Worm (Caenorhabditis elegans) whole organism, L4 larva: ENCODE measurements around the gene mrp-2.

Experiments used
- R02D3.7 ChIP-seq: fragments of 150-350 bp; sonication (generic microtip); optimal IDR thresholded peaks from 3 replicates; lab custom pipeline; 2014; ENCODE audit warnings: missing biosample characterization, missing genetic modification characterization
- Y75B8A.6 ChIP-seq: fragments of 200-800 bp; sonication (Bioruptor generic); IDR thresholded peaks from 2 replicates; pipeline ENCODE4 v1.3.6; 2022; ENCODE audit warnings: missing genetic modification reagents, missing genetic modification characterization, missing compliant biosample characterization
- ceh-20 ChIP-seq: fragments of 200-800 bp; sonication (Bioruptor generic); IDR thresholded peaks from 2 replicates; pipeline ENCODE4 v1.3.6; 2022; ENCODE audit warnings: missing genetic modification reagents, missing genetic modification characterization, missing compliant biosample characterization
- ceh-44 ChIP-seq: fragments of 200-800 bp; sonication (Bioruptor generic); IDR thresholded peaks from 2 replicates; pipeline ENCODE4 v1.3.6; 2022; ENCODE audit warnings: missing genetic modification reagents, missing genetic modification characterization, missing compliant biosample characterization
- ces-1 ChIP-seq: fragments of 150-350 bp; sonication (generic microtip); optimal IDR thresholded peaks from 4 replicates; lab custom pipeline; 2014; ENCODE audit warnings: missing biosample characterization, missing genetic modification reagents, missing genetic modification characterization
- daf-16 ChIP-seq, 3 experiments: sonication (generic microtip); optimal IDR thresholded peaks; 2 replicates each; lab custom pipeline; 2016 to 2017; ENCODE audit warnings: missing genetic modification characterization in 3 of 3, missing genetic modification reagents in 3 of 3, mild to moderate bottlenecking in 2 of 3, missing compliant biosample characterization in 2 of 3, missing biosample characterization in 1 of 3, moderate library complexity in 1 of 3
- daf-19 ChIP-seq: fragments of 200-800 bp; sonication (Bioruptor generic); conservative IDR thresholded peaks from 2 replicates; pipeline ENCODE4 v1.3.6; 2022; ENCODE audit warnings: missing genetic modification characterization, missing compliant biosample characterization
- dmd-6 ChIP-seq: fragments of 200-800 bp; sonication (Bioruptor generic); IDR thresholded peaks from 2 replicates; pipeline ENCODE4 v1.3.6; 2022; ENCODE audit warnings: missing genetic modification reagents, missing genetic modification characterization, missing compliant biosample characterization
- duxl-1 ChIP-seq: sonication (generic microtip); optimal IDR thresholded peaks from 2 replicates; lab custom pipeline; 2016; ENCODE audit warnings: mild to moderate bottlenecking, missing genetic modification characterization, moderate library complexity, missing compliant biosample characterization; ENCODE audit not compliant: poor library complexity
- dve-1 ChIP-seq: sonication (generic microtip); optimal IDR thresholded peaks from 2 replicates; lab custom pipeline; 2017; ENCODE audit warnings: antibody characterized with exemption, mild to moderate bottlenecking, missing genetic modification characterization, missing compliant biosample characterization; ENCODE audit not compliant: insufficient read depth
- egl-27 ChIP-seq: sonication (generic microtip); optimal IDR thresholded peaks from 3 replicates; lab custom pipeline; 2017; ENCODE audit warnings: missing biosample characterization, missing genetic modification reagents, missing genetic modification characterization
- egl-43 ChIP-seq: fragments of 200-800 bp; sonication (Bioruptor generic); IDR thresholded peaks from 2 replicates; pipeline ENCODE4 v1.3.6; 2022; ENCODE audit warnings: missing genetic modification reagents, missing genetic modification characterization, missing compliant biosample characterization
- fkh-10 ChIP-seq: fragments of 150-350 bp; optimal IDR thresholded peaks from 2 replicates; lab custom pipeline; 2014; ENCODE audit warnings: missing biosample characterization, missing genetic modification reagents, missing genetic modification characterization
- hif-1 ChIP-seq, 2 experiments: sonication (generic microtip); optimal IDR thresholded peaks; 2 replicates each; lab custom pipeline; 2016 to 2017; ENCODE audit warnings: missing compliant biosample characterization in 2 of 2, missing genetic modification characterization in 2 of 2, missing genetic modification reagents in 2 of 2, missing genotype in 2 of 2, mild to moderate bottlenecking in 1 of 2
- hlh-11 ChIP-seq: fragments of 200-800 bp; sonication (Bioruptor generic); optimal IDR thresholded peaks from 2 replicates; lab custom pipeline; 2018; ENCODE audit warnings: mild to moderate bottlenecking, missing genetic modification characterization, missing compliant biosample characterization
- hmg-1.1 ChIP-seq: fragments of 200-800 bp; sonication (Bioruptor generic); IDR thresholded peaks from 2 replicates; pipeline ENCODE4 v1.3.6; 2022; ENCODE audit warnings: missing genetic modification reagents, missing genetic modification characterization, missing compliant biosample characterization
- jun-1 ChIP-seq: fragments of 150-350 bp; optimal IDR thresholded peaks from 2 replicates; lab custom pipeline; 2014; ENCODE audit warnings: missing biosample characterization, missing genetic modification reagents, missing genetic modification characterization
- lim-7 ChIP-seq: fragments of 200-800 bp; sonication (Bioruptor generic); IDR thresholded peaks from 2 replicates; pipeline ENCODE4 v1.3.6; 2022; ENCODE audit warnings: missing genetic modification characterization, missing compliant biosample characterization
- lin-13 ChIP-seq: fragments of 150-350 bp; optimal IDR thresholded peaks from 2 replicates; lab custom pipeline; 2014; ENCODE audit warnings: missing biosample characterization, missing genetic modification reagents, missing genetic modification characterization
- lir-3 ChIP-seq: sonication (generic microtip); optimal IDR thresholded peaks from 2 replicates; lab custom pipeline; 2016; ENCODE audit warnings: mild to moderate bottlenecking, missing genetic modification characterization, missing compliant biosample characterization
- madf-9 ChIP-seq: fragments of 200-800 bp; sonication (Bioruptor generic); conservative IDR thresholded peaks from 2 replicates; pipeline ENCODE4 v1.3.6; 2022; ENCODE audit warnings: missing genetic modification reagents, missing genetic modification characterization, missing compliant biosample characterization
- mdl-1 ChIP-seq, 2 experiments: fragments of 150-350 bp in 1 of 2; sonication (generic microtip) in 1 of 2; optimal IDR thresholded peaks; 2 replicates each; lab custom pipeline; 2014 to 2017; ENCODE audit warnings: missing biosample characterization in 2 of 2, missing genetic modification characterization in 2 of 2
- mdt-29 ChIP-seq: fragments of 200-800 bp; sonication (Bioruptor generic); IDR thresholded peaks from 2 replicates; pipeline ENCODE4 v1.3.6; 2022; ENCODE audit warnings: missing genetic modification reagents, missing genetic modification characterization, missing compliant biosample characterization
- mes-2 ChIP-seq: sonication (generic microtip); optimal IDR thresholded peaks from 2 replicates; lab custom pipeline; 2016; ENCODE audit warnings: missing genotype, mild to moderate bottlenecking, missing genetic modification characterization, missing compliant biosample characterization; ENCODE audit not compliant: poor library complexity, severe bottlenecking
- mxl-3 ChIP-seq: fragments of 200-800 bp; sonication (Bioruptor generic); optimal IDR thresholded peaks from 2 replicates; lab custom pipeline; 2018; ENCODE audit warnings: mild to moderate bottlenecking, missing genetic modification characterization, missing compliant biosample characterization
- nhr-102 ChIP-seq: sonication (generic microtip); optimal IDR thresholded peaks from 2 replicates; lab custom pipeline; 2016; ENCODE audit warnings: mild to moderate bottlenecking, missing genetic modification characterization, moderate library complexity, missing compliant biosample characterization
- nhr-11 ChIP-seq: fragments of 150-350 bp; optimal IDR thresholded peaks from 2 replicates; lab custom pipeline; 2014; ENCODE audit warnings: missing biosample characterization, missing genetic modification characterization
- nhr-25 ChIP-seq: sonication (generic microtip); optimal IDR thresholded peaks from 2 replicates; lab custom pipeline; 2017; ENCODE audit warnings: missing genetic modification characterization, mild to moderate bottlenecking, missing compliant biosample characterization, antibody characterized with exemption, moderate library complexity, borderline replicate concordance; ENCODE audit not compliant: insufficient read depth
- nhr-28 ChIP-seq: fragments of 150-350 bp; optimal IDR thresholded peaks from 2 replicates; lab custom pipeline; 2014; ENCODE audit warnings: missing biosample characterization, missing genetic modification characterization
- nhr-42 ChIP-seq: fragments of 200-800 bp; sonication (Bioruptor generic); IDR thresholded peaks from 2 replicates; pipeline ENCODE4 v1.3.6; 2022; ENCODE audit warnings: missing genetic modification characterization, missing compliant biosample characterization
- nhr-77 ChIP-seq: fragments of 150-350 bp; optimal IDR thresholded peaks from 2 replicates; lab custom pipeline; 2014; ENCODE audit warnings: missing biosample characterization, missing genetic modification characterization
- php-3 ChIP-seq: fragments of 200-800 bp; sonication (Bioruptor generic); IDR thresholded peaks from 2 replicates; pipeline ENCODE4 v1.3.6; 2022; ENCODE audit warnings: missing genetic modification reagents, missing genetic modification characterization, missing compliant biosample characterization
- pqm-1 ChIP-seq: sonication (generic microtip); optimal IDR thresholded peaks from 2 replicates; lab custom pipeline; 2017; ENCODE audit warnings: missing biosample characterization, missing genetic modification characterization
- tra-1 ChIP-seq: fragments of 200-800 bp; sonication (Bioruptor generic); IDR thresholded peaks from 2 replicates; pipeline ENCODE4 v1.3.6; 2022; ENCODE audit warnings: missing genetic modification reagents, missing genetic modification characterization, missing compliant biosample characterization
- zip-11 ChIP-seq: fragments of 200-800 bp; sonication (Bioruptor generic); IDR thresholded peaks from 2 replicates; pipeline ENCODE4 v1.3.6; 2022; ENCODE audit warnings: missing genetic modification characterization, missing compliant biosample characterization
- ztf-11 ChIP-seq: fragments of 150-350 bp; optimal IDR thresholded peaks from 2 replicates; lab custom pipeline; 2014; ENCODE audit warnings: missing biosample characterization, missing genetic modification characterization
- ztf-7 ChIP-seq: fragments of 150-350 bp; optimal IDR thresholded peaks from 2 replicates; lab custom pipeline; 2014; ENCODE audit warnings: missing biosample characterization, missing genetic modification characterization

Gene mrp-2

DNA sequence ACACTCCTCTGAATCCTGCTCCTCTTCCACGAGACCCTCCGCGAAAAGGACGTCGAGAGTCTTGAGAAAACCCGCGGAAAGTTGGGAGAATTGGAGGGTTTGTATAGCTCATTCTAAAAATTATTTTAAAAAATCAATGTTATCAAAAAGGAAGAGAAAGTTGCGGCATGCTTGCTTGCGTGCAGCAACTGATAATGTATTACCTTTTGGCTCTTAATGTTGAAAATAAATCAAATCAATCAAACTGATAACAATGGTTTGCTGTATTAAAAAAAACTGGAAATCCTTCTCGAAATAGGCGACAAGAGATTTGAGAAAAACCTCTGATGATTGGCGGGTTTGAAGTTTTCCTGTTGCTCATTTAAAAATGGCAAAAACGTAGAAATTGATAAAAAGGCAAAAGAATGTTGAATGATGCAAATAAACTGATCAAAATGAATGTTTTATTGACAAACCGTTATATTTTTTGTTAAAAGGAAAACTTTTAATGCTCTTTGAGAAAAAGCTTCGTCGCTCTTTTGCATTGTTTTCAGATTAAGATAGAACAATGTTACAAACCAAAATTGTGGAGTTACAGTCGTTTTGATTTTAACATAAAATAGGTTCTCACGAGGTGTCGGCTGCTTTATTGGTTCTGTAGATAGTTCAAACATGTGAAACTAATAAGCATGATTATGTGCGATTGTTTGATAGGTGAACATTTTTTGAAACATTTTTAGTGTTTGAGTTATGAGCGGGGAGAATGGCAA, 17.3 kb downstream of the mrp-2 start (continued):
- peak; percentile 66; the same call in 1 of the 2 replicates for TF ChIP-seq php-3 (GFP tag; lab: Robert Waterston, UW)
- no peak for TF ChIP-seq ceh-20 (GFP tag; lab: Robert Waterston, UW)
- no peak for TF ChIP-seq madf-9 (GFP tag; lab: Robert Waterston, UW)
- no peak for TF ChIP-seq R02D3.7 (tag; lab: Kevin White, UChicago)
- no peak for TF ChIP-seq zip-11 (GFP tag; lab: Robert Waterston, UW)
- TF ChIP-seq Y75B8A.6 = no peak
- no peak for TF ChIP-seq duxl-1 (tag; lab: Kevin White, UChicago)
- no peak for TF ChIP-seq lir-3 (tag; lab: Kevin White, UChicago)
- TF ChIP-seq, all 104 proteins: peak for 7

DNA sequence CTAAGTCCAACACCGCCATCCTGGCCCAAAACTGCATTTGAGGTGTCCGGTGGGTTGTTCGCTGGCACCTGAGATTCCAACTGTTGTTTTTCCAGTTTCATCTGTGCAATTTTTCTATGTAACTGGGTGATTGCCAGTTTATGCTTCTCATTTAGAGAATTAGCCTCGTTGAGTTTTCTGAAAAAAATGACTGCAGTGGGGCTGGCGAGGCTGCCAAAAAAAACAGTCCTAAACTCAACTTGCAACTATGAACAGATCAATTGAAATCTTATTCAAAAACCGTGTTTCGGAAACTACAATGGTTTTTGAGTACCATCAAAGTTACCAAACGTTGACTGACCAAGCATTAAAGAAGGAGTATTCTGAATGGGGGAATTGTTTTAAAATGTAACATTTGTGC, 18.6 kb downstream of the mrp-2 start, which contains the start of gene F57C12.6:
TSS of gene F57C12.6 (minus strand) at position 101 of the 400 bp plus-strand sequence.
- TF ChIP-seq fkh-10 (no peak), pqm-1 (tag; lab: Kevin White, UChicago) (no peak), egl-43 (GFP tag; lab: Robert Waterston, UW) (no peak), ztf-7 (tag; lab: Kevin White, UChicago) (no peak), lin-13 (GFP tag; lab: Kevin White, UChicago) (no peak), nhr-42 (GFP tag; lab: Robert Waterston, UW) (no peak), mdl-1 (tag; optimal IDR thresholded peaks at IDR 0.05; lab: Kevin White, UChicago) (no peak), madf-9 (GFP tag; lab: Robert Waterston, UW) (no peak), nhr-102 (tag; lab: Kevin White, UChicago) (no peak), nhr-28 (tag; lab: Kevin White, UChicago) (no peak), lim-7 (GFP tag; lab: Robert Waterston, UW) (no peak), mdt-29 (GFP tag; lab: Robert Waterston, UW) (no peak), egl-27 (tag; lab: Kevin White, UChicago) (no peak), jun-1 (tag; lab: Kevin White, UChicago) (no peak), hif-1 (tag; optimal IDR thresholded peaks at IDR 0.05; lab: Kevin White, UChicago) (no peak), hmg-1.1 (no peak), daf-19 (GFP tag; lab: Robert Waterston, UW) (no peak), ceh-44 (GFP tag; lab: Robert Waterston, UW) (no peak)

DNA sequence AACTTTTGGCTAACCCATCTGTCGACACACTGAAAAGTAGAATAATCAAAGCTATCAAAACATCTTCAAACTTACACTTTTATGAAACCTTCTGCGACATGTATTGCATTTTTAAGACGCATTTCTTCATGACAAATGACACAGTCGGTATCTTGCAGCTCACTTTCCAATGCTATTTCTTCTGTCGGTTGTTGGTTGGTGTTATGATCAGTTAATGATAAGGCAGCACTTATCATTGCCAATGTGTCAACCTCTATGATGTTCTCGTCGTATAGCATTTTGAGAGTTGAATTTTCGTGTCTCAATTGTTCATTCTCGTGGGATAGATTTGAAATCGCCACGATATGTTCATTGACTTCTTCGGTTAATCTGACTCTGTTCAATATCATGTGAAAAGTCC, 19.1 kb downstream of the mrp-2 start:
- no peak for TF ChIP-seq nhr-11 (tag; lab: Kevin White, UChicago)
- no peak for TF ChIP-seq madf-9 (GFP tag; lab: Robert Waterston, UW)
- no peak for TF ChIP-seq ces-1 (GFP tag; lab: Kevin White, UChicago)
- no peak for TF ChIP-seq hif-1 (tag; optimal IDR thresholded peaks at IDR 0.05; lab: Kevin White, UChicago)
- TF ChIP-seq daf-16 (GFP tag; optimal IDR thresholded peaks at IDR 0.05; lab: Kevin White, UChicago) = no peak
- peak; percentile 66 for TF ChIP-seq daf-16 (tag; optimal IDR thresholded peaks at IDR 0.05; lab: Kevin White, UChicago)
- peak; percentile 28 for TF ChIP-seq mxl-3 (GFP tag; lab: Kevin White, UChicago)
- TF ChIP-seq nhr-28 (tag; lab: Kevin White, UChicago) = peak; percentile 80
- no peak for TF ChIP-seq ztf-7 (tag; lab: Kevin White, UChicago)
- TF ChIP-seq dmd-6 = peak; percentile 60
- no peak for TF ChIP-seq ztf-11
- no peak for TF ChIP-seq daf-19 (GFP tag; lab: Robert Waterston, UW)
- TF ChIP-seq nhr-25 (tag; lab: Kevin White, UChicago) = no peak
- peak; percentile 63 for TF ChIP-seq dve-1 (tag; lab: Kevin White, UChicago)
- no peak for TF ChIP-seq egl-43 (GFP tag; lab: Robert Waterston, UW)
- TF ChIP-seq hlh-11 (tag; lab: Kevin White, UChicago) = peak; percentile 55
- no peak for TF ChIP-seq Y75B8A.6
- TF ChIP-seq mes-2 (tag; lab: Kevin White, UChicago) = peak; percentile 2
- TF ChIP-seq tra-1 (GFP tag; lab: Robert Waterston, UW) = 0 out of 2 replicates have a peak, but pooled peaks have one; percentile 34
- TF ChIP-seq hmg-1.1 = no peak
- TF ChIP-seq nhr-77 = peak; percentile 39
- no peak for TF ChIP-seq egl-27 (tag; lab: Kevin White, UChicago)
- TF ChIP-seq pqm-1 (tag; lab: Kevin White, UChicago) = peak; percentile 96
